Fruit fly (Drosophila melanogaster) whole organism, embryonic: ENCODE results near the gene Prosbeta6.

Source experiments
- Ada2b ChIP-seq: fragments of 200-800 bp; sonication (Bioruptor generic); IDR thresholded peaks from 2 replicates; pipeline ENCODE4 v1.3.6; 2022; ENCODE audit warnings: missing biosample characterization, missing genetic modification characterization
- CG11504 ChIP-seq: fragments of 200-800 bp; sonication (Bioruptor generic); optimal IDR thresholded peaks from 3 replicates; lab custom pipeline; 2019; ENCODE audit warnings: missing biosample characterization, mild to moderate bottlenecking, missing genetic modification characterization, moderate library complexity
- CG11696 ChIP-seq: fragments of 200-800 bp; sonication (Bioruptor generic); IDR thresholded peaks from 2 replicates; pipeline ENCODE4 v1.3.6; 2022; ENCODE audit warnings: missing biosample characterization, missing genetic modification characterization
- CG12155 ChIP-seq: fragments of 200-800 bp; sonication (Bioruptor generic); optimal IDR thresholded peaks from 3 replicates; lab custom pipeline; 2016; ENCODE audit warnings: missing biosample characterization, missing genetic modification characterization
- CG1233 ChIP-seq: fragments of 200-800 bp; sonication (Bioruptor generic); optimal IDR thresholded peaks from 4 replicates; lab custom pipeline; 2018; ENCODE audit warnings: missing biosample characterization, mild to moderate bottlenecking, missing genetic modification characterization
- CG13894 ChIP-seq: fragments of 200-800 bp; sonication (Bioruptor generic); optimal IDR thresholded peaks from 3 replicates; lab custom pipeline; 2018; ENCODE audit warnings: missing biosample characterization, mild to moderate bottlenecking, missing genetic modification characterization, moderate library complexity
- CG14710 ChIP-seq: fragments of 200-800 bp; sonication (Bioruptor generic); optimal IDR thresholded peaks from 3 replicates; lab custom pipeline; 2019; ENCODE audit warnings: missing biosample characterization, mild to moderate bottlenecking, missing genetic modification characterization, moderate library complexity
- CG16813 ChIP-seq: fragments of 200-800 bp; sonication (Bioruptor generic); IDR thresholded peaks from 3 replicates; pipeline ENCODE4 v1.3.6; 2022; ENCODE audit warnings: missing biosample characterization, missing genetic modification characterization; ENCODE audit not compliant: partially characterized antibody
- CG17361 ChIP-seq: fragments of 200-800 bp; sonication (Bioruptor generic); IDR thresholded peaks from 3 replicates; pipeline ENCODE4 v1.3.6; 2022; ENCODE audit warnings: missing biosample characterization, missing genetic modification characterization
- CG6272 ChIP-seq: fragments of 200-800 bp; sonication (Bioruptor generic); IDR thresholded peaks from 2 replicates; pipeline ENCODE4 v1.3.6; 2022; ENCODE audit warnings: missing biosample characterization, missing genetic modification characterization
- CG6689 ChIP-seq: fragments of 200-800 bp; sonication (Bioruptor generic); IDR thresholded peaks from 2 replicates; pipeline ENCODE4 v1.3.6; 2022; ENCODE audit warnings: missing biosample characterization, missing genetic modification characterization
- CG7839 ChIP-seq: fragments of 200-800 bp; sonication (Bioruptor generic); optimal IDR thresholded peaks from 3 replicates; lab custom pipeline; 2018; ENCODE audit warnings: missing biosample characterization, mild to moderate bottlenecking, missing genetic modification characterization, moderate library complexity
- CG9437 ChIP-seq: fragments of 200-800 bp; sonication (Bioruptor generic); optimal IDR thresholded peaks from 2 replicates; lab custom pipeline; 2018; ENCODE audit warnings: missing biosample characterization, mild to moderate bottlenecking, missing genetic modification characterization
- CG9609 ChIP-seq: fragments of 200-800 bp; sonication (Bioruptor generic); optimal IDR thresholded peaks from 3 replicates; lab custom pipeline; 2016; ENCODE audit warnings: missing biosample characterization, missing genetic modification characterization
- Dll ChIP-seq: fragments of 200-800 bp; sonication (Bioruptor generic); IDR thresholded peaks from 4 replicates; pipeline ENCODE4 v1.3.6; 2022; ENCODE audit warnings: missing biosample characterization, missing genetic modification characterization; ENCODE audit not compliant: partially characterized antibody
- E2f1 ChIP-seq: fragments of 200-800 bp; sonication (Bioruptor generic); IDR thresholded peaks from 2 replicates; pipeline ENCODE4 v1.3.6; 2022; ENCODE audit warnings: missing biosample characterization, missing genetic modification characterization
- E2f2 ChIP-seq: fragments of 200-800 bp; sonication (Bioruptor generic); IDR thresholded peaks from 2 replicates; pipeline ENCODE4 v1.3.6; 2022; ENCODE audit warnings: missing biosample characterization, missing genetic modification characterization
- Eip74EF ChIP-seq, 2 experiments: fragments of 200-800 bp in 1 of 2; fragments of >200 bp in 1 of 2; sonication (Bioruptor generic) in 1 of 2; optimal IDR thresholded peaks; 2 replicates each; lab custom pipeline; 2017 to 2019; ENCODE audit warnings: missing biosample characterization in 2 of 2, missing genetic modification characterization in 2 of 2, mild to moderate bottlenecking in 1 of 2, moderate library complexity in 1 of 2
- HHEX ChIP-seq: fragments of 200-800 bp; sonication (Bioruptor generic); optimal IDR thresholded peaks from 3 replicates; lab custom pipeline; 2017; ENCODE audit warnings: missing biosample characterization, mild to moderate bottlenecking, missing genetic modification characterization, missing genetic modification reagents
- Hand ChIP-seq: fragments of 200-800 bp; sonication (Bioruptor generic); optimal IDR thresholded peaks from 2 replicates; lab custom pipeline; 2017; ENCODE audit warnings: mild to moderate bottlenecking, missing biosample characterization, missing genetic modification reagents, missing genetic modification characterization
- Hmr ChIP-seq: fragments of 200-800 bp; sonication (Bioruptor generic); optimal IDR thresholded peaks from 3 replicates; lab custom pipeline; 2017; ENCODE audit warnings: mild to moderate bottlenecking, missing biosample characterization, missing genetic modification reagents, missing genetic modification characterization
- Hr51 ChIP-seq, 2 experiments: fragments of 200-800 bp; sonication (Bioruptor generic); optimal IDR thresholded peaks; 2 replicates in 1 of 2; 3 replicates in 1 of 2; lab custom pipeline; 2016 to 2018; ENCODE audit warnings: missing biosample characterization in 2 of 2, missing genetic modification characterization in 2 of 2, mild to moderate bottlenecking in 1 of 2, moderate library complexity in 1 of 2
- Med ChIP-seq: fragments of 200-800 bp; sonication (Bioruptor generic); peaks from one replicate; lab custom pipeline; 2016; ENCODE audit warnings: missing biosample characterization, missing genetic modification characterization, mild to moderate bottlenecking, inconsistent platforms, moderate library complexity
- Ptx1 ChIP-seq: fragments of 200-800 bp; sonication (Bioruptor generic); IDR thresholded peaks from 2 replicates; pipeline ENCODE4 v1.3.6; 2022; ENCODE audit warnings: missing biosample characterization, missing genetic modification characterization
- Xrp1 ChIP-seq: fragments of 200-800 bp; sonication (Bioruptor generic); IDR thresholded peaks from 2 replicates; pipeline ENCODE4 v1.3.6; 2022; ENCODE audit warnings: missing biosample characterization, missing genetic modification characterization
- bcd ChIP-seq: fragments of 200-800 bp; sonication (Bioruptor generic); optimal IDR thresholded peaks from 2 replicates; lab custom pipeline; 2017; ENCODE audit warnings: missing biosample characterization, mild to moderate bottlenecking, missing genetic modification characterization
- crol ChIP-seq: fragments of 200-800 bp; sonication (Bioruptor generic); IDR thresholded peaks from 2 replicates; pipeline ENCODE4 v1.3.6; 2022; ENCODE audit warnings: missing biosample characterization, missing genetic modification characterization
- dmrt99B ChIP-seq: fragments of 200-800 bp; sonication (Bioruptor generic); optimal IDR thresholded peaks from 2 replicates; lab custom pipeline; 2018; ENCODE audit warnings: missing biosample characterization, mild to moderate bottlenecking, missing genetic modification characterization, moderate library complexity
- dpn ChIP-seq, 2 experiments: fragments of 200-800 bp; sonication (Bioruptor generic); optimal IDR thresholded peaks; 3 replicates each; lab custom pipeline; 2016; ENCODE audit warnings: missing biosample characterization in 2 of 2, missing genetic modification characterization in 2 of 2
- ems ChIP-seq: fragments of 200-800 bp; sonication (Bioruptor generic); optimal IDR thresholded peaks from 3 replicates; lab custom pipeline; 2016; ENCODE audit warnings: missing biosample characterization, missing genetic modification characterization
- fd64A ChIP-seq: fragments of 200-800 bp; sonication (Bioruptor generic); optimal IDR thresholded peaks from 3 replicates; lab custom pipeline; 2018; ENCODE audit warnings: missing biosample characterization, mild to moderate bottlenecking, missing genetic modification characterization
- gem ChIP-seq: fragments of 200-800 bp; sonication (Bioruptor generic); optimal IDR thresholded peaks from 2 replicates; lab custom pipeline; 2019; ENCODE audit warnings: missing biosample characterization, mild to moderate bottlenecking, missing genetic modification characterization, moderate library complexity
- gfzf ChIP-seq: fragments of 200-800 bp; sonication (Bioruptor generic); optimal IDR thresholded peaks from 2 replicates; lab custom pipeline; 2016; ENCODE audit warnings: missing biosample characterization, mild to moderate bottlenecking, missing genetic modification characterization, moderate library complexity
- nmo ChIP-seq: fragments of 200-800 bp; sonication (Bioruptor generic); optimal IDR thresholded peaks from 2 replicates; lab custom pipeline; 2018; ENCODE audit warnings: missing biosample characterization, mild to moderate bottlenecking, missing genetic modification characterization, moderate library complexity
- phol ChIP-seq: fragments of 200-800 bp; sonication (Bioruptor generic); optimal IDR thresholded peaks from 3 replicates; lab custom pipeline; 2018; ENCODE audit warnings: missing biosample characterization, mild to moderate bottlenecking, missing genetic modification characterization, moderate library complexity
- pzg ChIP-seq: fragments of 200-800 bp; sonication (Bioruptor generic); optimal IDR thresholded peaks from 3 replicates; lab custom pipeline; 2018; ENCODE audit warnings: missing biosample characterization, mild to moderate bottlenecking, missing genetic modification characterization, moderate library complexity
- run ChIP-seq: fragments of 200-800 bp; sonication (Bioruptor generic); optimal IDR thresholded peaks from 3 replicates; lab custom pipeline; 2018; ENCODE audit warnings: missing biosample characterization, mild to moderate bottlenecking, missing genetic modification characterization
- salm ChIP-seq: fragments of 200-800 bp; sonication (Bioruptor generic); optimal IDR thresholded peaks from 2 replicates; lab custom pipeline; 2018; ENCODE audit warnings: missing biosample characterization, mild to moderate bottlenecking, missing genetic modification characterization
- sd ChIP-seq: fragments of 200-800 bp; sonication (Bioruptor generic); optimal IDR thresholded peaks from 3 replicates; lab custom pipeline; 2018; ENCODE audit warnings: missing biosample characterization, mild to moderate bottlenecking, missing genetic modification characterization, moderate library complexity
- sens ChIP-seq: fragments of 200-800 bp; sonication (Bioruptor generic); peaks from one replicate; lab custom pipeline; 2016; ENCODE audit warnings: missing biosample characterization, missing genetic modification characterization
- sisA ChIP-seq: fragments of 200-800 bp; sonication (Bioruptor generic); IDR thresholded peaks from 2 replicates; pipeline ENCODE4 v1.3.6; 2022; ENCODE audit warnings: missing biosample characterization, missing genetic modification characterization
- slbo ChIP-seq: fragments of 200-800 bp; sonication (Bioruptor generic); IDR thresholded peaks from 2 replicates; pipeline ENCODE4 v1.3.6; 2022; ENCODE audit warnings: missing biosample characterization, missing genetic modification characterization
- stwl ChIP-seq: fragments of 200-800 bp; sonication (Bioruptor generic); optimal IDR thresholded peaks from 3 replicates; lab custom pipeline; 2018; ENCODE audit warnings: missing biosample characterization, mild to moderate bottlenecking, missing genetic modification characterization, moderate library complexity
- tio ChIP-seq: fragments of 200-800 bp; sonication (Bioruptor generic); optimal IDR thresholded peaks from 2 replicates; lab custom pipeline; 2017; ENCODE audit warnings: missing biosample characterization, missing genetic modification characterization, inconsistent platforms
- trem ChIP-seq: fragments of 200-800 bp; optimal IDR thresholded peaks from 3 replicates; lab custom pipeline; 2019; ENCODE audit warnings: missing biosample characterization, mild to moderate bottlenecking, missing genetic modification characterization, moderate library complexity
- wek ChIP-seq: fragments of 200-800 bp; sonication (Bioruptor generic); optimal IDR thresholded peaks from 3 replicates; lab custom pipeline; 2018; ENCODE audit warnings: missing biosample characterization, mild to moderate bottlenecking, missing genetic modification characterization, moderate library complexity

Prosbeta6 gene

dm6 chr3L:16610201-16610600 is at the start of gene Prosbeta6 (continued):
- TF ChIP-seq pzg (GFP tag; lab: Kevin White, UChicago) (peak; percentile 66), wek (GFP tag; lab: Kevin White, UChicago) (no peak), Dll (GFP tag; lab: Robert Waterston, UW) (peak; percentile 56; the same call in 3 of the 4 replicates), stwl (tag; lab: Kevin White, UChicago) (peak; percentile 45), trem (tag; lab: Kevin White, UChicago) (peak; percentile 55), CG17361 (GFP tag; lab: Robert Waterston, UW) (no peak), Ada2b (GFP tag; lab: Robert Waterston, UW) (no peak), gfzf (GFP tag; lab: Kevin White, UChicago) (peak; percentile 69), CG16813 (GFP tag; lab: Robert Waterston, UW) (peak; percentile 44; the same call in 2 of the 3 replicates), sd (tag; lab: Kevin White, UChicago) (peak; percentile 45), E2f2 (GFP tag; lab: Robert Waterston, UW) (peak; percentile 48)

- TF ChIP-seq CG7839 (no peak), Med (GFP tag; lab: Kevin White, UChicago) (peak; percentile 51), CG11696 (GFP tag; lab: Robert Waterston, UW) (peak; percentile 76)
Measured at dm6 chr3L:16659099-16659498, 48.9 kb upstream of the Prosbeta6 start.

dm6 chr3L:16657014-16657413 is 46.8 kb upstream of the Prosbeta6 start:
- TF ChIP-seq Eip74EF (GFP tag; optimal IDR thresholded peaks at IDR 0.05; lab: Kevin White, UChicago), result peak in 1 of 2 experiments; percentile 20
- TF ChIP-seq tio (GFP tag; lab: Kevin White, UChicago), result peak; percentile 23
- 0 out of 2 replicates have a peak, but pooled peaks have one; percentile 9 for TF ChIP-seq E2f1 (GFP tag; lab: Robert Waterston, UW)
- no peak for TF ChIP-seq run (tag; lab: Kevin White, UChicago)
- TF ChIP-seq salm (tag; lab: Kevin White, UChicago), result no peak
- peak; percentile 4 for TF ChIP-seq Hand (GFP tag; lab: Kevin White, UChicago)
- no peak for TF ChIP-seq fd64A (GFP tag; lab: Kevin White, UChicago)
- TF ChIP-seq bcd (GFP tag; lab: Kevin White, UChicago), result peak; percentile 46
- peak; percentile 44 for TF ChIP-seq CG7839
- TF ChIP-seq sisA (GFP tag; lab: Robert Waterston, UW), result peak; percentile 31
- TF ChIP-seq CG13894 (tag; lab: Kevin White, UChicago), result peak; percentile 16
- TF ChIP-seq CG9437, result peak; percentile 9
- TF ChIP-seq dmrt99B (tag; lab: Kevin White, UChicago), result peak; percentile 58
- peak in 1 of 2 experiments; percentile 50 for TF ChIP-seq Hr51 (GFP tag; optimal IDR thresholded peaks at IDR 0.05; lab: Kevin White, UChicago)
- peak; percentile 56 for TF ChIP-seq phol (tag; lab: Kevin White, UChicago)
- peak; percentile 12 for TF ChIP-seq CG14710 (tag; lab: Kevin White, UChicago)
- TF ChIP-seq sens (GFP tag; lab: Kevin White, UChicago), result peak; percentile 83
- peak; percentile 39; the same call in 1 of the 2 replicates for TF ChIP-seq Ptx1 (GFP tag; lab: Robert Waterston, UW)
- TF ChIP-seq CG1233 (GFP tag; lab: Kevin White, UChicago), result peak; percentile 34
- no peak for TF ChIP-seq CG9609 (GFP tag; lab: Kevin White, UChicago)
- TF ChIP-seq CG6272 (GFP tag; lab: Robert Waterston, UW), result no peak
- TF ChIP-seq Hmr (GFP tag; lab: Kevin White, UChicago), result peak; percentile 39
- peak in 1 of 2 experiments; percentile 12 for TF ChIP-seq dpn (GFP tag; optimal IDR thresholded peaks at IDR 0.05; lab: Kevin White, UChicago)
- TF ChIP-seq HHEX, result peak; percentile 25
- TF ChIP-seq nmo (GFP tag; lab: Kevin White, UChicago), result peak; percentile 12
- TF ChIP-seq Xrp1 (GFP tag; lab: Robert Waterston, UW), result 0 out of 2 replicates have a peak, but pooled peaks have one; percentile 25
- peak; percentile 7 for TF ChIP-seq CG12155 (GFP tag; lab: Kevin White, UChicago)
- no peak for TF ChIP-seq ems (GFP tag; lab: Kevin White, UChicago)
- peak; percentile 39 for TF ChIP-seq slbo
- TF ChIP-seq CG6689, result peak; percentile 49; the same call in 1 of the 2 replicates
- peak; percentile 57 for TF ChIP-seq gem (tag; lab: Kevin White, UChicago)
- TF ChIP-seq CG11504 (tag; lab: Kevin White, UChicago), result peak; percentile 69
- TF ChIP-seq crol (GFP tag; lab: Robert Waterston, UW), result no peak
